Fruit fly (Drosophila melanogaster) whole organism, prepupa: ENCODE measurements around the gene HP5.
A peak's percentile ranks its signal among the peaks of the same experiment; 100 is the strongest.

Experiments used
- Hr39 ChIP-seq: fragments of 200-800 bp; sonication (Bioruptor generic); optimal IDR thresholded peaks from 2 replicates; lab custom pipeline; 2016; ENCODE audit warnings: missing biosample characterization, missing genetic modification characterization
- svp ChIP-seq: fragments of 200-800 bp; sonication (Bioruptor generic); peaks from one replicate; lab custom pipeline; 2016; ENCODE audit warnings: missing biosample characterization, missing genetic modification characterization
- vri ChIP-seq: fragments of 200-800 bp; sonication (Bioruptor generic); optimal IDR thresholded peaks from 3 replicates; lab custom pipeline; 2016; ENCODE audit warnings: missing biosample characterization, mild to moderate bottlenecking, missing genetic modification characterization

DNA sequence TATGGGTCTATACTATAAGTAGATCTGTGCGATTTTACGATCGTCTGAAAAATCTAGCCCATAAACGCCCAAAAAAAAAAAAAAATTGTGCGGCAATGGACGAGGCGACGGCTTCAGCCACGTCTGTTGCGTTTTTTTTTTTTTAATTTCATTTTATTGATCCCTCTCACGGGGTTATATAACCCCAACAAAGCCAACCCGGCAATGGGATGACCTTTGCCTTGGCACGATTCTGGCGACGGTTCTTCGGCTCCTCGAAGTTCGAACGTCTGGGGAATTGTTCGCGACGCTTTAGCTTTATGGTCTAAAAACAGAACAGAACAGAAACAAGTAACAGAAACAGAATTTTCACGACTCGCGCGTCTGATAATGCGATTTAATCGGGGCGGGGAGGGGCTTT is 29.2 kb upstream of the HP5 start:
- no peak for TF ChIP-seq Hr39 (GFP tag; lab: Kevin White, UChicago)
- TF ChIP-seq svp (GFP tag; lab: Kevin White, UChicago) = peak; percentile 68
- peak; percentile 42 for TF ChIP-seq vri (GFP tag; lab: Kevin White, UChicago)
